Fruit fly (Drosophila melanogaster): ENCODE results near the gene Rpt3.
"Not testable (repeated sequence)": the region's sequence is repeated elsewhere in the genome, so short reads cannot be mapped to it uniquely, and the experiment has no call there.

Gene Rpt3

DNA sequence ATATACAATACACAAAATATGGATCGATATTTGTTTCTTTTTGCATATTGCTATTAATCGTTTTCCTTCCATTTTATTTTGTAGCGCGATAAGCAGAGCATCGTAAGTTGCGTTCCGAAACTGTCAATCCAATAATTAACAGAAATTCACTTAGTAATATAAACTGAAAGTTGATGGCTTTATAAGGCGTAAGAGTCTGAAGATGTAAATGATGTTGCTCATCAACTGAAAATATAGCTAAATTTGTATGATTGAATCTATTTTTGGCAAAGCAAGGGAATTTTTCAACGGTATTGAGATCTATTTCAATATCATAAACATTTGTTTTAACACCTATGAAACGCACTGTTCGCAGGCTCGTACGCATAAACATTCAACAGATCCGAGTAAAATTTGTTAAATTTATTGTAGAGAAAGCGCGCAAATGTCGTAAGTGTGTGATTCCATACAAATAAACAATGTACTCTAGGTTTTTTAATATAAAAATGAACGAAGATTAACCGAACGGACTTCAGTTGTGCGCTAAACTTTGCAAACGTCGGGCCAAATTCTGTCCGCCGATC lies 36.0 kb upstream of the Rpt3 start, which contains the start of gene Vago:
Gene Vago, plus strand, starts transcription at position 513 of the 563 bp plus-strand sequence.
- TF ChIP-seq EcR (GFP tag; optimal IDR thresholded peaks at IDR 0.05) = no peak
- TF ChIP-seq CG8301 (tag; optimal IDR thresholded peaks at IDR 0.05) = peak; percentile 17
- TF ChIP-seq CG8159 (tag; optimal IDR thresholded peaks at IDR 0.05) = peak; percentile 26
- no peak for TF ChIP-seq gl (tag; optimal IDR thresholded peaks at IDR 0.05)
- TF ChIP-seq CG14655 (GFP tag; optimal IDR thresholded peaks at IDR 0.05) = no peak
- no peak for TF ChIP-seq D1 (tag; optimal IDR thresholded peaks at IDR 0.05)
- TF ChIP-seq CG12605 (GFP tag; IDR thresholded peaks at IDR 0.05) = no peak
- no peak for TF ChIP-seq CG17806 (tag; optimal IDR thresholded peaks at IDR 0.05)
- TF ChIP-seq rn (GFP tag; IDR thresholded peaks at IDR 0.05) = no peak
- TF ChIP-seq CG9948 (tag; optimal IDR thresholded peaks at IDR 0.05) = no peak
- TF ChIP-seq CG10348 (GFP tag; IDR thresholded peaks at IDR 0.05) = no peak
- TF ChIP-seq Pif1B (GFP tag; optimal IDR thresholded peaks at IDR 0.05) = no peak

DNA sequence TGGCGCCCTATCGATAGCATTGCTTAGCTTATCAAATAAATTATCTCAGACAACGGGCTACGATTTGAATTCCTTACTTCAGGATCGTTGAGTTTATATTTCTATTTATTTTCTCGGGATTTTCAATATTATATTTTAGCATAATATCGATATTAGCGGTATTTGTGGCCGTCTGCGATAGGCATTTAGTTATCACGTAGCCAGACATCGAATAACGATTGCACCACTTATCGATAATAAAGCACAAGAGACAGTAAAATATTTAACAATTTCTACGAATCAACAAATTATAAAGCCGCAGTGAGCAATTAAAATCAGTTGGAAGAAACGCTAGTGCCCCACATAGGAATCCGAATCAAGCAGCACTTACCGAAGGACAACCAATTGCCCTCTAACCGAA lies 34.7 kb upstream of the Rpt3 start, which contains the start of gene CG2076:
Gene CG2076, plus strand, starts transcription at position 50 of the 400 bp plus-strand sequence.
- TF ChIP-seq CG13204 (GFP tag; optimal IDR thresholded peaks at IDR 0.05) (no peak), EcR (GFP tag; optimal IDR thresholded peaks at IDR 0.05) (no peak), D1 (tag; optimal IDR thresholded peaks at IDR 0.05) (no peak), CG10348 (GFP tag; IDR thresholded peaks at IDR 0.05) (no peak), Ets98B (GFP tag; IDR thresholded peaks at IDR 0.05) (no peak), CG8159 (tag; optimal IDR thresholded peaks at IDR 0.05) (no peak), CG12605 (GFP tag; IDR thresholded peaks at IDR 0.05) (no peak), CG34367 (tag; optimal IDR thresholded peaks at IDR 0.05) (no peak), Pif1B (GFP tag; optimal IDR thresholded peaks at IDR 0.05) (no peak), CG8301 (tag; optimal IDR thresholded peaks at IDR 0.05) (no peak), CG14655 (GFP tag; optimal IDR thresholded peaks at IDR 0.05) (no peak), CG32121 (GFP tag; IDR thresholded peaks at IDR 0.05) (no peak), Pif1A (GFP tag; optimal IDR thresholded peaks at IDR 0.05) (no peak), CG17806 (tag; optimal IDR thresholded peaks at IDR 0.05) (no peak), Snoo (tag; optimal IDR thresholded peaks at IDR 0.05) (no peak)

DNA sequence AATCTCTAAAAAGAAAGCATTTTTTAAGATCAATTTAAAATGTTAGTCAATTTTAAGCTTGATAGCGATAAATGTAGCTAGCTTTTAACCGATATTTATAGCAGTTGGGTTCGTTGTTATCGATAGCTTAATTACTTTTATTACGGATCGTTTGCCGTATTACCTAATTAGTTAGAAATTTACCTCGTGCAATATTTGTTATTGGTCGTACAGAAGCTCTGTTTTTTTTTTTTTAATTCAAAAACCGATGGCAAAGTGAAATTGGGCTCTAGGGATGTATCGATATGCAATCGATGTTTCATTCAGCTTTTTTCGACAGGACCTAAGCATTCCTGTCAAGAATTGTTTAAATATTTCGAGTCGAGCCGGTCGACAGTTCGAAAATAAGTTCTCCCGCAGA lies 32.7 kb upstream of the Rpt3 start, which contains the start of gene CG2061:
Gene CG2061, plus strand, starts transcription at position 292 of the 400 bp plus-strand sequence.
- no peak for TF ChIP-seq CG9948 (tag; optimal IDR thresholded peaks at IDR 0.05)
- TF ChIP-seq CG17806 (tag; optimal IDR thresholded peaks at IDR 0.05) = no peak
- TF ChIP-seq CG8159 (tag; optimal IDR thresholded peaks at IDR 0.05) = no peak
- no peak for TF ChIP-seq CG32121 (GFP tag; IDR thresholded peaks at IDR 0.05)
- no peak for TF ChIP-seq Ets98B (GFP tag; IDR thresholded peaks at IDR 0.05)
- TF ChIP-seq CG10348 (GFP tag; IDR thresholded peaks at IDR 0.05) = no peak
- TF ChIP-seq EcR (GFP tag; optimal IDR thresholded peaks at IDR 0.05) = no peak
- TF ChIP-seq CG4496 (GFP tag; IDR thresholded peaks at IDR 0.05) = no peak
- TF ChIP-seq gl (tag; optimal IDR thresholded peaks at IDR 0.05) = no peak
- TF ChIP-seq Pif1A (GFP tag; optimal IDR thresholded peaks at IDR 0.05) = no peak
- no peak for TF ChIP-seq CG34367 (tag; optimal IDR thresholded peaks at IDR 0.05)
- TF ChIP-seq Snoo (tag; optimal IDR thresholded peaks at IDR 0.05) = no peak
- TF ChIP-seq fd96Ca (GFP tag; IDR thresholded peaks at IDR 0.05) = no peak
- TF ChIP-seq Pif1B (GFP tag; optimal IDR thresholded peaks at IDR 0.05) = no peak
- no peak for TF ChIP-seq D1 (tag; optimal IDR thresholded peaks at IDR 0.05)
- no peak for TF ChIP-seq CG15710 (tag; optimal IDR thresholded peaks at IDR 0.05)
- TF ChIP-seq CG8301 (tag; optimal IDR thresholded peaks at IDR 0.05) = no peak
- TF ChIP-seq rn (GFP tag; IDR thresholded peaks at IDR 0.05) = no peak
- TF ChIP-seq CG13204 (GFP tag; optimal IDR thresholded peaks at IDR 0.05) = no peak

DNA sequence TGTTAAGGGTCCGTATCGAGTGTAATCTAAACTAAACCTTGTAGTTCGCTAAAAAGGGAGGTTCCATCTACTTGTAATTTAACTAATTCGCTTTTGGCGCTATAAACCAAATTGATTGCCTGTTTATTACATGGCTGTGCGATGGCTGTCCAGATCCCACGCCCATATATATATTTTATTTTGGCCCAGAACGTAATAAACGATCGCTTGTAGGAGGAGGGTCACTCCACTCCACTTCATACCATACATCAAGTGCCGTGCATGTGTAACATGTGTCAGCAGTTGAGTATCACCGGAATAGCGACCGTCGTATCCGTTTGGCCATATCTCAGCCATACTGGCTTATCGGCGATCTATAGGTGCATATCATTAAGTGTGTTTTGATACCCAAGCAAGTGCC lies 29.6 kb upstream of the Rpt3 start:
- no peak for TF ChIP-seq Pif1A (GFP tag; optimal IDR thresholded peaks at IDR 0.05)
- no peak for TF ChIP-seq rn (GFP tag; IDR thresholded peaks at IDR 0.05)
- no peak for TF ChIP-seq CG14655 (GFP tag; optimal IDR thresholded peaks at IDR 0.05)
- no peak for TF ChIP-seq CG13204 (GFP tag; optimal IDR thresholded peaks at IDR 0.05)
- TF ChIP-seq D1 (tag; optimal IDR thresholded peaks at IDR 0.05) = no peak
- no peak for TF ChIP-seq CG15710 (tag; optimal IDR thresholded peaks at IDR 0.05)
- no peak for TF ChIP-seq gl (tag; optimal IDR thresholded peaks at IDR 0.05)
- TF ChIP-seq Pif1B (GFP tag; optimal IDR thresholded peaks at IDR 0.05) = no peak
- TF ChIP-seq CG17806 (tag; optimal IDR thresholded peaks at IDR 0.05) = no peak
- TF ChIP-seq CG34367 (tag; optimal IDR thresholded peaks at IDR 0.05) = no peak
- no peak for TF ChIP-seq Snoo (tag; optimal IDR thresholded peaks at IDR 0.05)
- no peak for TF ChIP-seq CG12605 (GFP tag; IDR thresholded peaks at IDR 0.05)
- no peak for TF ChIP-seq CG8301 (tag; optimal IDR thresholded peaks at IDR 0.05)
- TF ChIP-seq CG9948 (tag; optimal IDR thresholded peaks at IDR 0.05) = no peak
- no peak for TF ChIP-seq fd96Ca (GFP tag; IDR thresholded peaks at IDR 0.05)
- TF ChIP-seq CG4496 (GFP tag; IDR thresholded peaks at IDR 0.05) = no peak
- TF ChIP-seq EcR (GFP tag; optimal IDR thresholded peaks at IDR 0.05) = no peak

DNA sequence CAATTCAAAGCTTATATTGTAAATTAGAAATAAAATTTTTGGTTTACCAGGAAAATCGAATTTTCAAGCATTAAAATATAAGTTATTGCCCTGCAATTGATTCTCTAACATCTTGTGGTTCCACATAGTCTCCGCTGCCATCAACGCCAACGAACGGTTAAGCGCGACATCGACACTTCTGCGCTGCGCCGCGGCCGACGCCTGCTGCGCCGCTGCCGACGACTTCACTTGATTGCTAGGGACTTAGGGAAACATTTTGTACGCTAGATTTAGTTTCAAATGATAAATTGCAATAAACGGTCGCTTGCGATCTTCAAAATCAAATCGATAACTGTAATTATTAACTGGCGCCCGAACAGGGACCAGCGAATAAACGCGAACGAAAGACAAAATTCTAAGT lies 28.9 kb upstream of the Rpt3 start, which contains the start of gene CG42249:
Gene CG42249, plus strand, starts transcription at position 301 of the 400 bp plus-strand sequence.
- TF ChIP-seq CG8159, CG34367, CG17806 (tag; optimal IDR thresholded peaks at IDR 0.05): not testable (repeated sequence)

DNA sequence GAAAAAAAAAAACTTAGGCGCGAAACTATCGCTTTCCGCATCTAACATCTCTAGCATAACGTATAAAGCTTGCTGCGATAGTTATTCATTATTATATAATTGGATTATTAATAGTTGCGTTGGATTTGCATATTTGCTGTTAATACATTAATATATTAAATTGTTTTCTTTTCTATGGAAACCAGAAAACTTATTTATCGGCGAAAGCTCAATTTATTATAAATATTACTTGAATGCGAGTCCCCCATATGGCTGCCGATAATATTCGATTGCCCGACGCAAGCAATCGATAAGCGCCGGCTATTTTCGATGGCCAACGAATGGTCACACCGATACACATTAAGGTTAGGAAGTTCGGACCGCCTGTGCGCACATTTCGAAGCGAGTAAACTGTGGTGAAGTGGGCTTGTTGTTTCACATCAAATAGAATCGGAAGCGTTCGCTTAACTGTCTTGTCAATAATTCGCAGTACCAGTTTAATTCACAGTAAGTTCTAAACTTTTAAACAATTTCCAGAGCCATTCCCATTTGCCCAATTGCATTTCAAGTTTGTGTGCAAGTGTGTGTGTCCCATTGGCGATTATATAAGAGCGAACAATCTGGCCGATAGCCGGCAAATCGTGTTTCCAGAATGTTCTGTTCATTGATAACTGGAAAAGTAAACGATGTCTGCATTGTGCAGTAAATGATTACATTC lies 16.6 kb upstream of the Rpt3 start, which contains the start of gene Hsp60A:
Gene Hsp60A, plus strand, starts transcription at position 335 of the 697 bp plus-strand sequence.
- 0 out of 2 replicates have a peak, but pooled peaks have one; percentile 15 for TF ChIP-seq CG32121 (GFP tag; IDR thresholded peaks at IDR 0.05)
- no peak for TF ChIP-seq D1 (tag; optimal IDR thresholded peaks at IDR 0.05)
- TF ChIP-seq Pif1A (GFP tag; optimal IDR thresholded peaks at IDR 0.05) = no peak
- peak; percentile 46 for TF ChIP-seq CG8159 (tag; optimal IDR thresholded peaks at IDR 0.05)
- TF ChIP-seq CG17806 (tag; optimal IDR thresholded peaks at IDR 0.05) = peak; percentile 23
- TF ChIP-seq Snoo (tag; optimal IDR thresholded peaks at IDR 0.05) = peak; percentile 24
- TF ChIP-seq rn (GFP tag; IDR thresholded peaks at IDR 0.05) = no peak
- no peak for TF ChIP-seq CG8301 (tag; optimal IDR thresholded peaks at IDR 0.05)
- TF ChIP-seq Pif1B (GFP tag; optimal IDR thresholded peaks at IDR 0.05) = peak; percentile 5
- TF ChIP-seq CG15710 (tag; optimal IDR thresholded peaks at IDR 0.05) = peak; percentile 35
- peak; percentile 39; the same call in 1 of the 2 replicates for TF ChIP-seq Ets98B (GFP tag; IDR thresholded peaks at IDR 0.05)
- TF ChIP-seq fd96Ca (GFP tag; IDR thresholded peaks at IDR 0.05) = 0 out of 3 replicates have a peak, but pooled peaks have one; percentile 26
- TF ChIP-seq gl (tag; optimal IDR thresholded peaks at IDR 0.05) = no peak
- peak; percentile 54 for TF ChIP-seq CG4496 (GFP tag; IDR thresholded peaks at IDR 0.05)
- no peak for TF ChIP-seq CG14655 (GFP tag; optimal IDR thresholded peaks at IDR 0.05)
- TF ChIP-seq CG34367 (tag; optimal IDR thresholded peaks at IDR 0.05) = peak; percentile 20
- peak; percentile 40 for TF ChIP-seq CG9948 (tag; optimal IDR thresholded peaks at IDR 0.05)

Measured in whole organism, pupa.